Worm (Caenorhabditis elegans) whole organism, dauer: Measurements from ENCODE around the gene C45G9.15.
"Not testable (repeated sequence)": the region's sequence is repeated elsewhere in the genome, so short reads cannot be mapped to it uniquely, and the experiment has no call there.

Experiments
- unc-62 ChIP-seq: sonication (generic microtip); optimal IDR thresholded peaks from 2 replicates; lab custom pipeline; 2017; ENCODE audit warnings: missing biosample characterization, missing genetic modification reagents, missing genetic modification characterization

Gene C45G9.15

ce11 chrIII:5068675-5069233 lies 16.9 kb upstream of the C45G9.15 start, which contains the start of the genes C45G9.11 and C45G9.2:
C45G9.11 (minus strand) TSS chrIII:5068725.
C45G9.2 (plus strand) TSS chrIII:5069066.
- no peak for TF ChIP-seq unc-62

- TF ChIP-seq unc-62 = not testable (repeated sequence)
Observed at ce11 chrIII:5062406-5062805, 10.6 kb upstream of the C45G9.15 start, which contains the start of gene C45G9.4. C45G9.4 (plus strand) TSS chrIII:5062706.

- no peak for TF ChIP-seq unc-62
Observed at ce11 chrIII:5061798-5062197, 9.9 kb upstream of the C45G9.15 start, which contains the start of gene C45G9.10. C45G9.10 (minus strand) TSS chrIII:5061898.

- TF ChIP-seq unc-62 = not testable (repeated sequence)
Observed at ce11 chrIII:5055709-5056108, 3.9 kb upstream of the C45G9.15 start, which contains the start of gene C45G9.9. C45G9.9 (minus strand) TSS chrIII:5055809.

- no peak for TF ChIP-seq unc-62
Observed at ce11 chrIII:5053541-5053940, 1.7 kb upstream of the C45G9.15 start, which contains the start of gene C45G9.8. C45G9.8 (minus strand) TSS chrIII:5053641.

ce11 chrIII:5047740-5048139 lies 4.1 kb downstream of the C45G9.15 start, which contains the start of gene C45G9.5:
C45G9.5 (plus strand) TSS chrIII:5048117.
- TF ChIP-seq unc-62 = no peak

ce11 chrIII:5047175-5047574 lies 4.7 kb downstream of the C45G9.15 start, which contains the start of gene txbp-3:
txbp-3 (minus strand) TSS chrIII:5047459.
- TF ChIP-seq unc-62 = no peak

- TF ChIP-seq unc-62 = no peak
Observed at ce11 chrIII:5044709-5045108, 7.1 kb downstream of the C45G9.15 start, which contains the start of gene C45G9.14. C45G9.14 (plus strand) TSS chrIII:5045009.

- TF ChIP-seq unc-62 = no peak
Observed at ce11 chrIII:5042112-5042511, 9.7 kb downstream of the C45G9.15 start, which contains the start of gene nlp-43. nlp-43 (plus strand) TSS chrIII:5042412.

ce11 chrIII:5036158-5036557 lies 15.7 kb downstream of the C45G9.15 start, which contains the start of gene C45G9.6:
C45G9.6 (plus strand) TSS chrIII:5036458.
- no peak for TF ChIP-seq unc-62

ce11 chrIII:5030629-5031028 lies 21.2 kb downstream of the C45G9.15 start, which contains the start of gene klp-6:
klp-6 (plus strand) TSS chrIII:5030929.
- no peak for TF ChIP-seq unc-62

- TF ChIP-seq unc-62 = no peak
Observed at ce11 chrIII:5027219-5027618, 24.6 kb downstream of the C45G9.15 start.

ce11 chrIII:5026366-5026765 lies 25.5 kb downstream of the C45G9.15 start:
- no peak for TF ChIP-seq unc-62

ce11 chrIII:5025136-5025629 lies 26.7 kb downstream of the C45G9.15 start:
- TF ChIP-seq unc-62 = no peak

- no peak for TF ChIP-seq unc-62
Observed at ce11 chrIII:5024393-5024964, 27.4 kb downstream of the C45G9.15 start, which contains the start of gene pcf-11. pcf-11 (plus strand) TSS chrIII:5024914.

- no peak for TF ChIP-seq unc-62
Observed at ce11 chrIII:5023642-5024041, 28.2 kb downstream of the C45G9.15 start.

- no peak for TF ChIP-seq unc-62
Observed at ce11 chrIII:5022964-5023363, 28.9 kb downstream of the C45G9.15 start, which contains the start of gene R144.13. R144.13 (plus strand) TSS chrIII:5023264.
